Fruit fly (Drosophila melanogaster): ENCODE data around the gene Tace.

- TF ChIP-seq h (optimal IDR thresholded peaks at IDR 0.05): no peak
- TF ChIP-seq Myc (optimal IDR thresholded peaks at IDR 0.05): no peak
- TF ChIP-seq insv (optimal IDR thresholded peaks at IDR 0.05): no peak
- no peak for TF ChIP-seq ttk (optimal IDR thresholded peaks at IDR 0.05)
- TF ChIP-seq psq (optimal IDR thresholded peaks at IDR 0.05): no peak
Observed at dm6 chr3R:30043139-30043744, 42.9 kb downstream of the Tace start, which contains the start of gene Sry-delta.

Data from Kc167 (cell line).